Fruit fly (Drosophila melanogaster) S2 (cell line): Measurements from ENCODE around the gene CG1607.

Experiments
- CG8478 ChIP-seq: fragments of >200 bp; optimal IDR thresholded peaks from 2 replicates; lab custom pipeline; 2018
- CTCF ChIP-seq, 2 experiments: fragments of >200 bp; optimal IDR thresholded peaks; 2 replicates each; lab custom pipeline; 2018

- TF ChIP-seq CTCF (optimal IDR thresholded peaks at IDR 0.05; lab: Kevin White, UChicago) (no peak), CG8478 (lab: Kevin White, UChicago) (no peak)
These were observed 38.8 kb downstream of the CG1607 start for dm6 chr3R:31420675-31421074.
